Worm (Caenorhabditis elegans): ENCODE data around the gene str-207.

DNA sequence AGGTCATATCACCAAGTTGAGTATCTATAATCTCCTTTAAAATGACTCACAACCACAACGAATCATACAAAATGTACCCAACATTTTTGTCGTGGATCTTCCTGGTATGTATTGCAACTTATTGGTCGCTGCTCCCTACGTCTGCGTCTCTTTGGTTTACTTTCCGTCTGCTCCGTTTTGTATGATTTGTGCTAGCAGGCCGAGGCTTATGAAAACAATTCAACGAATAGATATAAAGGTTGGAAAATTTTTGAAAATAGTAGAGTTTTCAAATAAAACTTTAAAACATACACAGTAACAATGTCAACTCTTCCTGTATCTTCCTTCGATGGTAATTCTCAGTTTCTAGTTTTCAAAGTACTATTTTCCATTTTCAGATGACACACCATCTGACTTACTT, 49.9 kb downstream of the str-207 start, which contains the start of gene srr-8:
- TF ChIP-seq him-1 (tag; optimal IDR thresholded peaks at IDR 0.05) (no peak), dao-5 (tag; optimal IDR thresholded peaks at IDR 0.05) (no peak), W03F9.2 (tag; optimal IDR thresholded peaks at IDR 0.05) (no peak)
